Worm (Caenorhabditis elegans) whole organism, mixed stage, embryonic: ENCODE measurements around the gene Y41D4B.11.
"Not testable (repeated sequence)": the region's sequence is repeated elsewhere in the genome, so short reads cannot be mapped to it uniquely, and the experiment has no call there.

Experiments used
- bed-3 ChIP-seq: fragments of 200-800 bp; sonication (Bioruptor generic); optimal IDR thresholded peaks from 3 replicates; lab custom pipeline; 2018; ENCODE audit warnings: mild to moderate bottlenecking, missing genetic modification characterization, moderate library complexity, missing compliant biosample characterization
- blmp-1 ChIP-seq: fragments of 150-350 bp; optimal IDR thresholded peaks from 2 replicates; lab custom pipeline; 2014; ENCODE audit warnings: missing biosample characterization, missing genetic modification characterization
- ceh-39 ChIP-seq: fragments of 150-350 bp; optimal IDR thresholded peaks from 2 replicates; lab custom pipeline; 2014; ENCODE audit warnings: missing biosample characterization, missing genetic modification characterization
- ceh-43 ChIP-seq: fragments of 200-800 bp; sonication (Bioruptor generic); optimal IDR thresholded peaks from 2 replicates; lab custom pipeline; 2018; ENCODE audit warnings: mild to moderate bottlenecking, missing genetic modification characterization, moderate library complexity, missing compliant biosample characterization
- ceh-83 ChIP-seq: fragments of 200-800 bp; sonication (Bioruptor generic); optimal IDR thresholded peaks from 2 replicates; lab custom pipeline; 2018; ENCODE audit warnings: mild to moderate bottlenecking, missing genetic modification characterization, missing compliant biosample characterization
- ces-1 ChIP-seq: fragments of 150-350 bp; optimal IDR thresholded peaks from 2 replicates; lab custom pipeline; 2014; ENCODE audit warnings: missing biosample characterization, missing genetic modification reagents, missing genetic modification characterization
- cnd-1 ChIP-seq: fragments of 200-800 bp; sonication (Bioruptor generic); optimal IDR thresholded peaks from 2 replicates; lab custom pipeline; 2018; ENCODE audit warnings: mild to moderate bottlenecking, missing genetic modification characterization, missing compliant biosample characterization
- drap-1 ChIP-seq: fragments of 200-800 bp; sonication (Bioruptor generic); optimal IDR thresholded peaks from 3 replicates; lab custom pipeline; 2018; ENCODE audit warnings: mild to moderate bottlenecking, missing genetic modification characterization, missing compliant biosample characterization
- elt-1 ChIP-seq: sonication (generic microtip); optimal IDR thresholded peaks from 2 replicates; lab custom pipeline; 2017; ENCODE audit warnings: missing genetic modification characterization, mild to moderate bottlenecking, missing compliant biosample characterization, antibody characterized with exemption, moderate library complexity, borderline replicate concordance; ENCODE audit not compliant: insufficient read depth
- elt-3 ChIP-seq: fragments of 150-350 bp; optimal IDR thresholded peaks from 2 replicates; lab custom pipeline; 2014; ENCODE audit warnings: missing biosample characterization, missing genetic modification characterization
- flh-1 ChIP-seq: fragments of 200-800 bp; sonication (Bioruptor generic); optimal IDR thresholded peaks from 2 replicates; lab custom pipeline; 2018; ENCODE audit warnings: mild to moderate bottlenecking, missing genetic modification characterization, moderate library complexity, missing compliant biosample characterization
- ham-2 ChIP-seq: fragments of 200-800 bp; sonication (Bioruptor generic); optimal IDR thresholded peaks from 2 replicates; lab custom pipeline; 2018; ENCODE audit warnings: mild to moderate bottlenecking, missing genetic modification characterization, missing compliant biosample characterization
- hlh-1 ChIP-seq: fragments of 150-350 bp; optimal IDR thresholded peaks from 2 replicates; lab custom pipeline; 2014; ENCODE audit warnings: missing biosample characterization, missing genetic modification reagents, missing genetic modification characterization
- lin-32 ChIP-seq: fragments of 200-800 bp; sonication (Bioruptor generic); optimal IDR thresholded peaks from 2 replicates; lab custom pipeline; 2018; ENCODE audit warnings: mild to moderate bottlenecking, missing genetic modification characterization, missing compliant biosample characterization
- lsy-2 ChIP-seq: fragments of 150-350 bp; optimal IDR thresholded peaks from 2 replicates; lab custom pipeline; 2014; ENCODE audit warnings: missing biosample characterization, missing genetic modification characterization
- mab-5 ChIP-seq: fragments of 150-350 bp; optimal IDR thresholded peaks from 2 replicates; lab custom pipeline; 2014; ENCODE audit warnings: missing biosample characterization, missing genetic modification characterization
- mep-1 ChIP-seq: fragments of 150-350 bp; optimal IDR thresholded peaks from 2 replicates; lab custom pipeline; 2017; ENCODE audit warnings: missing biosample characterization, missing genetic modification reagents, missing genetic modification characterization, inconsistent platforms
- mls-2 ChIP-seq: sonication (generic microtip); optimal IDR thresholded peaks from 2 replicates; lab custom pipeline; 2016; ENCODE audit warnings: mild to moderate bottlenecking, missing genetic modification characterization, moderate library complexity, missing compliant biosample characterization
- nhr-12 ChIP-seq: fragments of 150-350 bp; optimal IDR thresholded peaks from 2 replicates; lab custom pipeline; 2014; ENCODE audit warnings: missing biosample characterization, missing genetic modification characterization
- nhr-2 ChIP-seq: fragments of 150-350 bp; optimal IDR thresholded peaks from 2 replicates; lab custom pipeline; 2014; ENCODE audit warnings: missing biosample characterization, missing genetic modification characterization
- nhr-237 ChIP-seq: fragments of 150-350 bp; optimal IDR thresholded peaks from 2 replicates; lab custom pipeline; 2014; ENCODE audit warnings: missing biosample characterization, missing genetic modification characterization
- nhr-28 ChIP-seq: fragments of 150-350 bp; optimal IDR thresholded peaks from 2 replicates; lab custom pipeline; 2014; ENCODE audit warnings: missing biosample characterization, missing genetic modification characterization
- nhr-76 ChIP-seq: sonication (generic microtip); optimal IDR thresholded peaks from 2 replicates; lab custom pipeline; 2017; ENCODE audit warnings: missing biosample characterization, missing genetic modification characterization
- pha-4 ChIP-seq: fragments of 150-350 bp; optimal IDR thresholded peaks from 2 replicates; lab custom pipeline; 2018; ENCODE audit warnings: missing biosample characterization, missing genetic modification reagents, missing genetic modification characterization
- snpc-4 ChIP-seq: fragments of 150-350 bp; optimal IDR thresholded peaks from 2 replicates; lab custom pipeline; 2014; ENCODE audit warnings: missing biosample characterization, missing genetic modification characterization
- sptf-1 ChIP-seq: sonication (generic microtip); optimal IDR thresholded peaks from 2 replicates; lab custom pipeline; 2017; ENCODE audit warnings: mild to moderate bottlenecking, missing genetic modification characterization, moderate library complexity, missing compliant biosample characterization
- tbx-8 ChIP-seq: fragments of 200-800 bp; sonication (Bioruptor generic); optimal IDR thresholded peaks from 2 replicates; lab custom pipeline; 2018; ENCODE audit warnings: mild to moderate bottlenecking, missing genetic modification characterization, moderate library complexity, missing compliant biosample characterization
- unc-120 ChIP-seq: sonication (generic microtip); optimal IDR thresholded peaks from 2 replicates; lab custom pipeline; 2017; ENCODE audit warnings: missing genetic modification characterization, missing compliant biosample characterization; ENCODE audit not compliant: poor library complexity, severe bottlenecking
- unc-62 ChIP-seq: fragments of 150-350 bp; optimal IDR thresholded peaks from 2 replicates; lab custom pipeline; 2014; ENCODE audit warnings: missing biosample characterization, missing genetic modification reagents, missing genetic modification characterization
- ztf-11 ChIP-seq: fragments of 150-350 bp; optimal IDR thresholded peaks from 2 replicates; lab custom pipeline; 2014; ENCODE audit warnings: missing biosample characterization, missing genetic modification characterization

Gene Y41D4B.11

ce11 chrIV:1597018-1597417, 8.5 kb upstream of the Y41D4B.11 start, which contains the start of gene ced-2:
ced-2 (plus strand) TSS chrIV:1597318.
- TF ChIP-seq hlh-1 (tag; lab: Kevin White, UChicago) (no peak), lsy-2 (no peak), ceh-43 (GFP tag; lab: Kevin White, UChicago) (no peak), sptf-1 (tag; lab: Kevin White, UChicago) (no peak)

ce11 chrIV:1600784-1601183, 4.7 kb upstream of the Y41D4B.11 start:
- TF ChIP-seq nhr-76 (tag; lab: Kevin White, UChicago) (no peak), cnd-1 (tag; lab: Kevin White, UChicago) (no peak), elt-3 (tag; lab: Kevin White, UChicago) (no peak), sptf-1 (tag; lab: Kevin White, UChicago) (no peak), flh-1 (GFP tag; lab: Kevin White, UChicago) (no peak), ceh-39 (tag; lab: Kevin White, UChicago) (no peak), drap-1 (GFP tag; lab: Kevin White, UChicago) (no peak), snpc-4 (tag; lab: Kevin White, UChicago) (no peak), unc-120 (no peak), ceh-83 (GFP tag; lab: Kevin White, UChicago) (no peak), nhr-28 (no peak), ceh-43 (GFP tag; lab: Kevin White, UChicago) (no peak), nhr-2 (tag; lab: Kevin White, UChicago) (no peak), pha-4 (no peak), mab-5 (tag; lab: Kevin White, UChicago) (no peak), lsy-2 (no peak), ham-2 (no peak), mls-2 (no peak)

ce11 chrIV:1601357-1601756, 4.2 kb upstream of the Y41D4B.11 start, which contains the start of gene set-23:
set-23 (plus strand) TSS chrIV:1601657.
- TF ChIP-seq lsy-2 (no peak), nhr-28 (no peak), nhr-237 (no peak), mls-2 (no peak), ces-1 (no peak), drap-1 (GFP tag; lab: Kevin White, UChicago) (no peak), cnd-1 (tag; lab: Kevin White, UChicago) (no peak), blmp-1 (tag; lab: Kevin White, UChicago) (no peak), pha-4 (no peak), unc-62 (GFP tag; lab: Kevin White, UChicago) (no peak)

ce11 chrIV:1602936-1603457, 2.5 kb upstream of the Y41D4B.11 start:
- TF ChIP-seq blmp-1 (tag; lab: Kevin White, UChicago) = no peak
- TF ChIP-seq unc-120 = no peak

- TF ChIP-seq lsy-2; ztf-11 (tag; lab: Kevin White, UChicago); mep-1: not testable (repeated sequence)
Observed at ce11 chrIV:1609973-1610372, 4.5 kb downstream of the Y41D4B.11 start, which contains the start of gene dsl-3. dsl-3 (plus strand) TSS chrIV:1610273.

ce11 chrIV:1613592-1613991, 8.1 kb downstream of the Y41D4B.11 start, which contains the start of gene nhr-122:
nhr-122 (plus strand) TSS chrIV:1613892.
- TF ChIP-seq lin-32 (GFP tag; lab: Kevin White, UChicago) = no peak
- TF ChIP-seq tbx-8 = no peak
- TF ChIP-seq lsy-2 = no peak
- no peak for TF ChIP-seq elt-1 (tag; lab: Kevin White, UChicago)
- TF ChIP-seq mls-2 = no peak
- TF ChIP-seq hlh-1 (tag; lab: Kevin White, UChicago) = no peak
- no peak for TF ChIP-seq nhr-12
- TF ChIP-seq sptf-1 (tag; lab: Kevin White, UChicago) = no peak
- TF ChIP-seq bed-3 = no peak
- no peak for TF ChIP-seq drap-1 (GFP tag; lab: Kevin White, UChicago)
- TF ChIP-seq, all 35 proteins: peak for 0
